Worm (Caenorhabditis elegans) whole organism, late embryonic: ENCODE measurements around the gene T22F3.2.
"Not testable (repeated sequence)": the region's sequence is repeated elsewhere in the genome, so short reads cannot be mapped to it uniquely, and the experiment has no call there.

Experiments used
- ama-1 ChIP-seq: fragments of 150-350 bp; optimal IDR thresholded peaks from 2 replicates; lab custom pipeline; 2014
- che-1 ChIP-seq: sonication (generic microtip); optimal IDR thresholded peaks from 2 replicates; lab custom pipeline; 2016; ENCODE audit warnings: mild to moderate bottlenecking, missing genetic modification characterization, missing compliant biosample characterization
- fkh-6 ChIP-seq: sonication (generic microtip); optimal IDR thresholded peaks from 2 replicates; lab custom pipeline; 2016; ENCODE audit warnings: missing genetic modification characterization, missing compliant biosample characterization
- hlh-15 ChIP-seq: sonication (generic microtip); optimal IDR thresholded peaks from 2 replicates; lab custom pipeline; 2016; ENCODE audit warnings: missing genetic modification characterization, missing compliant biosample characterization
- pha-4 ChIP-seq: fragments of 150-350 bp; optimal IDR thresholded peaks from 2 replicates; lab custom pipeline; 2018; ENCODE audit warnings: missing biosample characterization, missing genetic modification reagents, missing genetic modification characterization
- unc-55 ChIP-seq: sonication (generic microtip); optimal IDR thresholded peaks from 2 replicates; lab custom pipeline; 2017; ENCODE audit warnings: missing biosample characterization, missing genetic modification reagents, missing genetic modification characterization
- zip-5 ChIP-seq: sonication (generic microtip); optimal IDR thresholded peaks from 2 replicates; lab custom pipeline; 2016; ENCODE audit warnings: missing genetic modification characterization, missing compliant biosample characterization

DNA sequence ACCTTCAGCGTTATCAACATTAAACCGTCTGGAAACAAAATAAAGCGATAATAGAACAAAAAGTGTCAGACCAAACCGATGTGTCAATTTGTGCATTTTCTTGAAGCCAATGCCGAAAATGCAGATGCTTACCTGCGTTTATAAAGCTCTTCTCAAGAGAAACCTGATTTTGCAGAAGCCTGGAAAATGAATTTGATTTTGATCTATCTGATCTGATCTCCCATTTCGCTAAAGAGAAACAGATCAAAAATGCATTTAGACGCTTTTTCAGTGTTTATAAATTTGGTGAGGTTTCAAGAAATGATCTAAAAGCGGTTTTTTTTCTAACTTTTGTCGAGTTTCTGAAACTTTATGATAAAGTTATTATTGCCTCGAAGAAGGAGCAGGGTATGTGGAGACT is 23.6 kb upstream of the T22F3.2 start, which contains the start of gene T24A6.16:
- TF ChIP-seq fkh-6; hlh-15 (tag; lab: Kevin White, UChicago); unc-55 (GFP tag; lab: Kevin White, UChicago); zip-5 (tag; lab: Kevin White, UChicago); che-1 (tag; lab: Kevin White, UChicago); ama-1 (lab: Kevin White, UChicago); pha-4 (tag; lab: Kevin White, UChicago): not testable (repeated sequence)
